Worm (Caenorhabditis elegans): Measurements from ENCODE around the gene K01D12.9.
"Not testable (repeated sequence)": the region's sequence is repeated elsewhere in the genome, so short reads cannot be mapped to it uniquely, and the experiment has no call there.

K01D12.9 gene

DNA sequence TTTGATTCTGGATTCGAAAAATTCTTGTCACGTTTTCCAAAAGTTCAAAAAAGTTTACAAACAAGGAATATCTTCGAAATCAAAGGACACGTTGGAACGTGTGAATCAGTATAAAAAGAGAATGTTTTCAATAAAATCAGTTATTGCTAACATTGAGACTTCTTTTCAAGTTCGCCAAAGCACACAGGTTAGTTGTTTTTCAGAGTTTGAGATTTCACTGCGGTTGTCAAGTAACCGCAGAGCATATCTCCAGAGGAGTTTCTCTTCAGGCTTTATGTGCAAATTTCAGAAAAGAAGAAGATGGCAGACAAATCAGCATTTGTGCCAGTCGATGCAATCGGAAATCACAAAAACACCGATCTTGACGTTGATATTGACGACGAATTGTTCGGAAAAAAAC, 18.3 kb downstream of the K01D12.9 start, which contains the start of gene K01D12.15:
Gene K01D12.15 (plus strand): TSS at position 301 of the 400 bp plus-strand sequence.
- no peak for TF ChIP-seq nhr-28 (tag; optimal IDR thresholded peaks at IDR 0.05)
- TF ChIP-seq irx-1 (tag; optimal IDR thresholded peaks at IDR 0.05) = no peak
- no peak for TF ChIP-seq aha-1 (tag; optimal IDR thresholded peaks at IDR 0.05)
- no peak for TF ChIP-seq egl-27 (tag; optimal IDR thresholded peaks at IDR 0.05)
- no peak for TF ChIP-seq efl-1 (optimal IDR thresholded peaks at IDR 0.05)
- TF ChIP-seq efl-1 (GFP tag; optimal IDR thresholded peaks at IDR 0.05 in 1 of 2) = no peak
- TF ChIP-seq C34B4.2 (tag; optimal IDR thresholded peaks at IDR 0.05) = no peak
- no peak for TF ChIP-seq pag-3 (tag; optimal IDR thresholded peaks at IDR 0.05; ENCODE audit: borderline replicate concordance, insufficient read depth)
- TF ChIP-seq mep-1 (tag; optimal IDR thresholded peaks at IDR 0.05) = no peak
- TF ChIP-seq lin-35 (GFP tag; optimal IDR thresholded peaks at IDR 0.05) = no peak
- TF ChIP-seq fkh-8 (tag; optimal IDR thresholded peaks at IDR 0.05) = no peak
- no peak for TF ChIP-seq ztf-11 (tag; optimal IDR thresholded peaks at IDR 0.05)
- TF ChIP-seq lsy-2 (tag; optimal IDR thresholded peaks at IDR 0.05) = no peak
- TF ChIP-seq efl-3 (GFP tag; optimal IDR thresholded peaks at IDR 0.05) = no peak
- no peak for TF ChIP-seq ceh-88 (GFP tag; IDR thresholded peaks at IDR 0.05)
- no peak for TF ChIP-seq dsc-1 (tag; optimal IDR thresholded peaks at IDR 0.05)
- no peak for TF ChIP-seq ceh-82 (tag; optimal IDR thresholded peaks at IDR 0.05)

- no peak for TF ChIP-seq ceh-82 (tag; optimal IDR thresholded peaks at IDR 0.05)
- TF ChIP-seq lin-35 (GFP tag; optimal IDR thresholded peaks at IDR 0.05) = no peak
- TF ChIP-seq egl-27 (tag; optimal IDR thresholded peaks at IDR 0.05) = no peak
- no peak for TF ChIP-seq zag-1 (tag; optimal IDR thresholded peaks at IDR 0.05)
- no peak for TF ChIP-seq nhr-84 (tag; optimal IDR thresholded peaks at IDR 0.05)
- TF ChIP-seq lin-14 (GFP tag; optimal IDR thresholded peaks at IDR 0.05) = no peak
- TF ChIP-seq aly-2 (tag; optimal IDR thresholded peaks at IDR 0.05) = no peak
- TF ChIP-seq irx-1 (tag; optimal IDR thresholded peaks at IDR 0.05) = no peak
- TF ChIP-seq Y116A8C.19 (tag; optimal IDR thresholded peaks at IDR 0.05; ENCODE audit: borderline replicate concordance) = no peak
Measured at ce11 chrV:12377256-12377655, 27.2 kb downstream of the K01D12.9 start, which contains the start of gene K01D12.1. Gene K01D12.1, plus strand, starts transcription at chrV:12377556.

ce11 chrV:12374252-12374651, 30.2 kb downstream of the K01D12.9 start, which contains the start of gene F23H12.10:
Gene F23H12.10, minus strand, starts transcription at chrV:12374263.
- not testable (repeated sequence) for TF ChIP-seq unc-62 (GFP tag; optimal IDR thresholded peaks at IDR 0.05); unc-98 (GFP tag; IDR thresholded peaks at IDR 0.05); elt-3 (tag; optimal IDR thresholded peaks at IDR 0.05)

- TF ChIP-seq elt-3 (tag; optimal IDR thresholded peaks at IDR 0.05) (no peak), pag-3 (tag; optimal IDR thresholded peaks at IDR 0.05; ENCODE audit: borderline replicate concordance, insufficient read depth) (no peak), fkh-10 (GFP tag; optimal IDR thresholded peaks at IDR 0.05) (no peak), rnt-1 (tag; optimal IDR thresholded peaks at IDR 0.05) (no peak), aly-2 (tag; optimal IDR thresholded peaks at IDR 0.05) (no peak), lin-14 (GFP tag; optimal IDR thresholded peaks at IDR 0.05) (no peak), nhr-85 (tag) (no peak), pax-3 (tag; optimal IDR thresholded peaks at IDR 0.05) (no peak), unc-130 (tag; optimal IDR thresholded peaks at IDR 0.05) (no peak), C34B4.2 (tag; optimal IDR thresholded peaks at IDR 0.05) (no peak), alr-1 (tag; optimal IDR thresholded peaks at IDR 0.05; ENCODE audit: borderline replicate concordance) (no peak), Y116A8C.19 (tag; optimal IDR thresholded peaks at IDR 0.05; ENCODE audit: borderline replicate concordance) (no peak), tbx-2 (tag; optimal IDR thresholded peaks at IDR 0.05) (no peak), elt-2 (tag; optimal IDR thresholded peaks at IDR 0.05) (no peak), ces-1 (GFP tag; optimal IDR thresholded peaks at IDR 0.05) (no peak), efl-3 (GFP tag; optimal IDR thresholded peaks at IDR 0.05) (no peak), mdl-1 (tag; optimal IDR thresholded peaks at IDR 0.05) (no peak), snu-23 (GFP tag; optimal IDR thresholded peaks at IDR 0.05) (no peak)
Measured at ce11 chrV:12371386-12371785, 33.1 kb downstream of the K01D12.9 start, which contains the start of gene F23H12.7. Gene F23H12.7, plus strand, starts transcription at chrV:12371686.
